Worm (Caenorhabditis elegans) whole organism, mixed stage, embryonic: ENCODE measurements around the gene sart-3.

ENCODE experiments used
- ces-1 ChIP-seq: fragments of 150-350 bp; optimal IDR thresholded peaks from 2 replicates; lab custom pipeline; 2014; ENCODE audit warnings: missing biosample characterization, missing genetic modification reagents, missing genetic modification characterization
- elt-1 ChIP-seq: sonication (generic microtip); optimal IDR thresholded peaks from 2 replicates; lab custom pipeline; 2017; ENCODE audit warnings: missing genetic modification characterization, mild to moderate bottlenecking, missing compliant biosample characterization, antibody characterized with exemption, moderate library complexity, borderline replicate concordance; ENCODE audit not compliant: insufficient read depth
- elt-3 ChIP-seq: fragments of 150-350 bp; optimal IDR thresholded peaks from 2 replicates; lab custom pipeline; 2014; ENCODE audit warnings: missing biosample characterization, missing genetic modification characterization
- flh-1 ChIP-seq: fragments of 200-800 bp; sonication (Bioruptor generic); optimal IDR thresholded peaks from 2 replicates; lab custom pipeline; 2018; ENCODE audit warnings: mild to moderate bottlenecking, missing genetic modification characterization, moderate library complexity, missing compliant biosample characterization
- ham-2 ChIP-seq: fragments of 200-800 bp; sonication (Bioruptor generic); optimal IDR thresholded peaks from 2 replicates; lab custom pipeline; 2018; ENCODE audit warnings: mild to moderate bottlenecking, missing genetic modification characterization, missing compliant biosample characterization
- lin-32 ChIP-seq: fragments of 200-800 bp; sonication (Bioruptor generic); optimal IDR thresholded peaks from 2 replicates; lab custom pipeline; 2018; ENCODE audit warnings: mild to moderate bottlenecking, missing genetic modification characterization, missing compliant biosample characterization
- nhr-2 ChIP-seq: fragments of 150-350 bp; optimal IDR thresholded peaks from 2 replicates; lab custom pipeline; 2014; ENCODE audit warnings: missing biosample characterization, missing genetic modification characterization
- nhr-237 ChIP-seq: fragments of 150-350 bp; optimal IDR thresholded peaks from 2 replicates; lab custom pipeline; 2014; ENCODE audit warnings: missing biosample characterization, missing genetic modification characterization
- pha-4 ChIP-seq: fragments of 150-350 bp; optimal IDR thresholded peaks from 2 replicates; lab custom pipeline; 2018; ENCODE audit warnings: missing biosample characterization, missing genetic modification reagents, missing genetic modification characterization
- snpc-4 ChIP-seq: fragments of 150-350 bp; optimal IDR thresholded peaks from 2 replicates; lab custom pipeline; 2014; ENCODE audit warnings: missing biosample characterization, missing genetic modification characterization
- sptf-1 ChIP-seq: sonication (generic microtip); optimal IDR thresholded peaks from 2 replicates; lab custom pipeline; 2017; ENCODE audit warnings: mild to moderate bottlenecking, missing genetic modification characterization, moderate library complexity, missing compliant biosample characterization
- unc-62 ChIP-seq: fragments of 150-350 bp; optimal IDR thresholded peaks from 2 replicates; lab custom pipeline; 2014; ENCODE audit warnings: missing biosample characterization, missing genetic modification reagents, missing genetic modification characterization

ce11 chrIV:11336180-11336579 lies 3.4 kb upstream of the sart-3 start:
- TF ChIP-seq ham-2 (GFP tag; lab: Kevin White, UChicago) (no peak), lin-32 (GFP tag; lab: Kevin White, UChicago) (no peak), pha-4 (tag; lab: Kevin White, UChicago) (no peak), sptf-1 (tag; lab: Kevin White, UChicago) (no peak), elt-1 (no peak), nhr-237 (tag; lab: Kevin White, UChicago) (no peak), elt-3 (tag; lab: Kevin White, UChicago) (no peak), flh-1 (GFP tag; lab: Kevin White, UChicago) (no peak), unc-62 (GFP tag; lab: Kevin White, UChicago) (no peak), snpc-4 (no peak), ces-1 (no peak), nhr-2 (tag; lab: Kevin White, UChicago) (no peak)
